Worm (Caenorhabditis elegans) whole organism, dauer: ENCODE results near the gene M176.10.

Experiments used
- unc-62 ChIP-seq: sonication (generic microtip); optimal IDR thresholded peaks from 2 replicates; lab custom pipeline; 2017; ENCODE audit warnings: missing biosample characterization, missing genetic modification reagents, missing genetic modification characterization

M176.10 gene

ce11 chrII:9398370-9398901 is 27.5 kb downstream of the M176.10 start, which contains the start of the genes Y51B9A.14 and Y51B9A.8:
Gene Y51B9A.14, minus strand, starts transcription at chrII:9398470.
Gene Y51B9A.8, plus strand, starts transcription at chrII:9398851.
- no peak for TF ChIP-seq unc-62 (GFP tag; lab: Kevin White, UChicago)

- TF ChIP-seq unc-62 (GFP tag; lab: Kevin White, UChicago) = no peak
Measured at ce11 chrII:9397496-9397895, 28.5 kb downstream of the M176.10 start, which contains the start of gene Y51B9A.9. Gene Y51B9A.9, minus strand, starts transcription at chrII:9397596.

DNA sequence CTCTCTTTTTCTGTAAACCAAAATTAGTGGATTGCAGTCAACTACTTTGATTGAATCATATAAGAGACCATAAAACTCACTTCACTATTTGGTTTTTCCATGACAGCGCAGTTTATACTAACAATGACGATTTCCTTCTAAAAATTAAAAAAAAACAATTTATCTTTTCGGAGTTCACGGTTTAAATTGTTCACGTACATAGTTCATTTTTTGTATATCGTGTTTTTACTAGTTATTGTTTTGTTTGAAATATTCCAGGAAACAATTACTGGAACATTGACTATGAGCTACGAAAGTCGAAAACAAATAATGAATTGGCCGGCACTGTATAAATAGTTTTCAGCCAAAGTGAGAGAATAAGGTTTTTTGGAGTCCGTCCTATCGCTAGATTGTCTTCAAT is 33.3 kb downstream of the M176.10 start, which contains the start of gene lido-17:
lido-17 (minus strand) TSS at position 101 of the 400 bp plus-strand sequence.
- TF ChIP-seq unc-62 (GFP tag; lab: Kevin White, UChicago) = no peak

ce11 chrII:9385241-9385640 is 40.7 kb downstream of the M176.10 start, which contains the start of gene C06C3.7:
Gene C06C3.7, plus strand, starts transcription at chrII:9385541.
- no peak for TF ChIP-seq unc-62 (GFP tag; lab: Kevin White, UChicago)

DNA sequence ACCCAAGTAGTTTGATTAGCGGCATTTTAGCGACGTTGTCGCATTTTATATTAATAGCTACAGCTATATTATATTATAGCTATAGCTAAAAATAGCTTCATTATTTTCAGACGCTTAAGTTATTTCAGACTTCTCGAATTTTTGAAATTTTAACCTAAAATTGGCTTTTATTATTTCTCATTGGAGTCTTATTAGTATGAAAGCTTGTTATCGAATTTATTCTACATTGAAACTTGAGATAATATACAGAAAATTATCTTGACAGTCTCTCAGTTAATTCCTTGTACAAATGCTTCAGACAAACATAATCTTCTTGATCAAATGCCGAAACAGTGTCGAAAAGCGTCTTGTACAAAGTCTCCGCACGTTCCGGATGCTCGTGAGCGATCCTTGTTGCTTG is 46.2 kb downstream of the M176.10 start, which contains the start of gene srh-48:
srh-48 (plus strand) TSS at position 301 of the 400 bp plus-strand sequence.
- no peak for TF ChIP-seq unc-62 (GFP tag; lab: Kevin White, UChicago)

DNA sequence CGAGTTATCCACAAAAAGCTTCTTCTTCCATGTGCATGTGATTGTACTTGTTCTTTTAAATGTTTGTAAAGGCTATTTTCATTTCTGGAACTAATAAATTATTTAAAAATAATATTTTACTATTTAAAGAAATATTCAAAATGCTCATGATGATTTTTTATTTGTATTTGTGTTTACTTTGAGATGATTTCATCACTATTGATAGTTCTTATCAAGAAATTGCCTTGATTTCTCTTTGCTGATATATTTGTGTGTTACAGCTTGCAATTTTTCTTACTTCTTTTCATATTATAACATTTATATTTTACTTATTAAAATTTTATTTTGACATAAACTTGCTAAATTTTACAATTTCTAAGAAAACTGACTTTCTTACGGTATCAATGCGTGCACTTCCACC is 47.8 kb downstream of the M176.10 start:
- TF ChIP-seq unc-62 (GFP tag; lab: Kevin White, UChicago) = no peak

- no peak for TF ChIP-seq unc-62 (GFP tag; lab: Kevin White, UChicago)
Measured at ce11 chrII:9377158-9377557, 48.8 kb downstream of the M176.10 start, which contains the start of gene C06C3.10. Gene C06C3.10, minus strand, starts transcription at chrII:9377258.

- no peak for TF ChIP-seq unc-62 (GFP tag; lab: Kevin White, UChicago)
Measured at ce11 chrII:9374807-9375206, 51.2 kb downstream of the M176.10 start, which contains the start of gene C06C3.12. Gene C06C3.12, plus strand, starts transcription at chrII:9375107.
